Worm (Caenorhabditis elegans) whole organism, midembryonic: ENCODE data around the gene gst-32.

Experiments used
- T22C8.4 ChIP-seq: fragments of 200-800 bp; sonication (Bioruptor generic); IDR thresholded peaks from 2 replicates; pipeline ENCODE4 v1.3.6; 2022; ENCODE audit warnings: missing genetic modification characterization, missing compliant biosample characterization
- flt-1 ChIP-seq: fragments of 200-800 bp; sonication (Bioruptor generic); IDR thresholded peaks from 2 replicates; pipeline ENCODE4 v1.3.6; 2022; ENCODE audit warnings: missing genetic modification characterization, missing compliant biosample characterization
- klf-2 ChIP-seq: fragments of 200-800 bp; sonication (Bioruptor generic); conservative IDR thresholded peaks from 2 replicates; pipeline ENCODE4 v1.3.6; 2022; ENCODE audit warnings: missing genetic modification reagents, missing genetic modification characterization, missing compliant biosample characterization
- med-1 ChIP-seq: sonication (generic microtip); optimal IDR thresholded peaks from 2 replicates; lab custom pipeline; 2017; ENCODE audit warnings: missing genetic modification characterization, mild to moderate bottlenecking, missing compliant biosample characterization, antibody characterized with exemption, missing genetic modification reagents; ENCODE audit not compliant: insufficient read depth
- ref-1 ChIP-seq: fragments of 200-800 bp; sonication (Bioruptor generic); conservative IDR thresholded peaks from 2 replicates; pipeline ENCODE4 v1.3.6; 2022; ENCODE audit warnings: missing genetic modification reagents, missing genetic modification characterization, missing compliant biosample characterization
- tab-1 ChIP-seq: fragments of 200-800 bp; sonication (Bioruptor generic); IDR thresholded peaks from 2 replicates; pipeline ENCODE4 v1.3.6; 2022; ENCODE audit warnings: missing genetic modification characterization, missing compliant biosample characterization
- ztf-23 ChIP-seq: fragments of 200-800 bp; sonication (Bioruptor generic); IDR thresholded peaks from 2 replicates; pipeline ENCODE4 v1.3.6; 2022; ENCODE audit warnings: missing genetic modification reagents, missing genetic modification characterization, missing compliant biosample characterization

ce11 chrII:15193961-15194360 is 15.6 kb upstream of the gst-32 start:
- TF ChIP-seq ref-1 (GFP tag; lab: Robert Waterston, UW): no peak
- TF ChIP-seq med-1: no peak
- no peak for TF ChIP-seq tab-1 (GFP tag; lab: Robert Waterston, UW)
- TF ChIP-seq T22C8.4 (GFP tag; lab: Robert Waterston, UW): no peak
- TF ChIP-seq ztf-23 (GFP tag; lab: Robert Waterston, UW): no peak
- no peak for TF ChIP-seq klf-2 (GFP tag; lab: Robert Waterston, UW)
- TF ChIP-seq flt-1 (GFP tag; lab: Robert Waterston, UW): no peak
